Worm (Caenorhabditis elegans): ENCODE measurements around the gene R07E4.1.

DNA sequence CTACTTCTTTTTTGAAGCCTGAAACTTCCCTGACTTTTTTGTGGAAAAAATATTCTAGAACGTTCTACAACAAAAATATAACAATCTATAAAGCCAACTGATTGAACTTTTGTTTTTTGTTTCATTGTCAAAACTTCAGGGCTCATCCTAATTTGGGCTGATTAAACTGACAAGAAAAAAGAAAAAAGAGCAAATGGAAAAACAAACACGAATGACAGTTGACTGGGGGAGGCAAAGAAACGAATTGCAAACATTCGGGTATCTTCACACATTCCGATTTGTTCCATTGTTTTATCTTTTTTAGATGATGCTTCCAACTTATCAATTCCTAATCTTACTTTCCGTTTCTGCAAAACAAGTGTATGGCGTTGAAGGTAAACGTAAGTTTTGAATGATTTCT lies 23.4 kb upstream of the R07E4.1 start, which contains the start of gene C46F4.3:
- TF ChIP-seq lsy-2 (tag; optimal IDR thresholded peaks at IDR 0.05): no peak
- TF ChIP-seq nhr-77 (tag; optimal IDR thresholded peaks at IDR 0.05): no peak
- TF ChIP-seq aly-2 (tag; optimal IDR thresholded peaks at IDR 0.05): no peak
- TF ChIP-seq ceh-82 (tag; optimal IDR thresholded peaks at IDR 0.05): no peak
- TF ChIP-seq ztf-4 (tag; optimal IDR thresholded peaks at IDR 0.05): no peak
- no peak for TF ChIP-seq nhr-25 (tag; optimal IDR thresholded peaks at IDR 0.05)
- TF ChIP-seq fos-1 (tag; optimal IDR thresholded peaks at IDR 0.05): no peak
- no peak for TF ChIP-seq nhr-11 (tag; optimal IDR thresholded peaks at IDR 0.05)
- TF ChIP-seq nhr-12 (tag; optimal IDR thresholded peaks at IDR 0.05): no peak
- no peak for TF ChIP-seq crh-2 (tag; optimal IDR thresholded peaks at IDR 0.05)
- TF ChIP-seq nhr-129 (tag; optimal IDR thresholded peaks at IDR 0.05): no peak
- TF ChIP-seq lin-11 (tag; optimal IDR thresholded peaks at IDR 0.05): no peak
